Fruit fly (Drosophila melanogaster) whole organism, embryonic: ENCODE results near the gene CG14282.

Experiments
- CG18262 ChIP-seq: fragments of 200-800 bp; optimal IDR thresholded peaks from 3 replicates; lab custom pipeline; 2019; ENCODE audit warnings: missing biosample characterization, mild to moderate bottlenecking, missing genetic modification characterization, moderate library complexity
- CG6791 ChIP-seq: fragments of 200-800 bp; sonication (Bioruptor generic); IDR thresholded peaks from 3 replicates; pipeline ENCODE4 v1.3.6; 2022; ENCODE audit warnings: missing biosample characterization, missing genetic modification characterization; ENCODE audit not compliant: partially characterized antibody
- CG8765 ChIP-seq: fragments of 200-800 bp; sonication (Bioruptor generic); IDR thresholded peaks from 2 replicates; pipeline ENCODE4 v1.3.6; 2022; ENCODE audit warnings: missing biosample characterization, missing genetic modification characterization
- CG9215 ChIP-seq: fragments of 200-800 bp; sonication (Bioruptor generic); IDR thresholded peaks from 2 replicates; pipeline ENCODE4 v1.3.6; 2022; ENCODE audit warnings: missing biosample characterization, missing genetic modification characterization
- Neu2 ChIP-seq: fragments of 200-800 bp; sonication (Bioruptor generic); optimal IDR thresholded peaks from 3 replicates; lab custom pipeline; 2016; ENCODE audit warnings: missing biosample characterization, missing genetic modification characterization, borderline replicate concordance
- hth ChIP-seq: fragments of >200 bp; optimal IDR thresholded peaks from 2 replicates; lab custom pipeline; 2017; ENCODE audit warnings: inconsistent platforms
- nmo ChIP-seq: fragments of 200-800 bp; sonication (Bioruptor generic); optimal IDR thresholded peaks from 2 replicates; lab custom pipeline; 2018; ENCODE audit warnings: missing biosample characterization, mild to moderate bottlenecking, missing genetic modification characterization, moderate library complexity
- row ChIP-seq: fragments of 200-800 bp; sonication (Bioruptor generic); IDR thresholded peaks from 3 replicates; pipeline ENCODE4 v1.3.6; 2022; ENCODE audit warnings: missing biosample characterization, missing genetic modification characterization

- TF ChIP-seq CG9215 (GFP tag; lab: Robert Waterston, UW): no peak
- TF ChIP-seq row (GFP tag; lab: Robert Waterston, UW): no peak
- TF ChIP-seq CG6791 (GFP tag; lab: Robert Waterston, UW): no peak
- no peak for TF ChIP-seq CG18262
- TF ChIP-seq hth: no peak
- TF ChIP-seq CG8765 (GFP tag; lab: Robert Waterston, UW): no peak
- no peak for TF ChIP-seq Neu2
- no peak for TF ChIP-seq nmo (GFP tag; lab: Kevin White, UChicago)
Observed at dm6 chr3R:19190020-19190419, 13.2 kb downstream of the CG14282 start.
